Worm (Caenorhabditis elegans) whole organism, L2 larva: ENCODE measurements around the gene C27F2.7.

ENCODE experiments used
- ceh-82 ChIP-seq: fragments of 150-350 bp; optimal IDR thresholded peaks from 2 replicates; lab custom pipeline; 2014; ENCODE audit warnings: missing biosample characterization, missing genetic modification characterization
- gmeb-1 ChIP-seq: fragments of 150-350 bp; optimal IDR thresholded peaks from 2 replicates; lab custom pipeline; 2014; ENCODE audit warnings: missing biosample characterization, missing genetic modification characterization
- mdl-1 ChIP-seq, 2 experiments: fragments of 150-350 bp in 1 of 2; sonication (generic microtip) in 1 of 2; optimal IDR thresholded peaks; 2 replicates each; lab custom pipeline; 2017; ENCODE audit warnings: missing biosample characterization in 2 of 2, missing genetic modification characterization in 2 of 2
- nhr-237 ChIP-seq: fragments of 150-350 bp; optimal IDR thresholded peaks from 2 replicates; lab custom pipeline; 2014; ENCODE audit warnings: missing biosample characterization, missing genetic modification characterization
- nhr-25 ChIP-seq: fragments of 150-350 bp; sonication (generic microtip); optimal IDR thresholded peaks from 3 replicates; lab custom pipeline; 2014; ENCODE audit warnings: missing biosample characterization, missing genetic modification characterization
- nhr-6 ChIP-seq: fragments of 150-350 bp; optimal IDR thresholded peaks from 2 replicates; lab custom pipeline; 2014; ENCODE audit warnings: missing biosample characterization, missing genetic modification characterization
- snpc-4 ChIP-seq: fragments of 150-350 bp; optimal IDR thresholded peaks from 2 replicates; lab custom pipeline; 2014; ENCODE audit warnings: missing biosample characterization, missing genetic modification characterization
- ztf-11 ChIP-seq: sonication (generic microtip); optimal IDR thresholded peaks from 2 replicates; lab custom pipeline; 2017; ENCODE audit warnings: missing biosample characterization, missing genetic modification characterization
- ztf-4 ChIP-seq: fragments of 150-350 bp; optimal IDR thresholded peaks from 2 replicates; lab custom pipeline; 2014; ENCODE audit warnings: missing biosample characterization, missing genetic modification characterization

- no peak for TF ChIP-seq nhr-6
- TF ChIP-seq ztf-4 (tag; lab: Kevin White, UChicago), result no peak
- no peak for TF ChIP-seq snpc-4 (tag; lab: Kevin White, UChicago)
- no peak for TF ChIP-seq ztf-11 (tag; lab: Kevin White, UChicago)
- no peak for TF ChIP-seq nhr-25 (tag; lab: Kevin White, UChicago)
- no peak for TF ChIP-seq gmeb-1
- TF ChIP-seq mdl-1 (tag; optimal IDR thresholded peaks at IDR 0.05; lab: Kevin White, UChicago), result no peak
- TF ChIP-seq ceh-82 (tag; lab: Kevin White, UChicago), result no peak
- TF ChIP-seq nhr-237 (tag; lab: Kevin White, UChicago), result no peak
Measured at ce11 chrIII:5006881-5007280, 22.6 kb upstream of the C27F2.7 start, which contains the start of gene R144.12.
